Fruit fly (Drosophila melanogaster) whole organism, embryonic: ENCODE data around the gene ppk20.

ENCODE experiments used
- CG10366 ChIP-seq: fragments of 200-800 bp; sonication (Bioruptor generic); IDR thresholded peaks from 2 replicates; pipeline ENCODE4 v1.3.6; 2022; ENCODE audit warnings: missing biosample characterization, missing genetic modification characterization
- CG2889 ChIP-seq: fragments of 200-800 bp; sonication (Bioruptor generic); IDR thresholded peaks from 3 replicates; pipeline ENCODE4 v1.3.6; 2022; ENCODE audit warnings: missing biosample characterization, missing genetic modification characterization
- CG8281 ChIP-seq: fragments of 200-800 bp; sonication (Bioruptor generic); optimal IDR thresholded peaks from 2 replicates; lab custom pipeline; 2018; ENCODE audit warnings: missing biosample characterization, mild to moderate bottlenecking, missing genetic modification characterization, moderate library complexity
- crp ChIP-seq, 2 experiments: fragments of 200-800 bp; sonication (Bioruptor generic); optimal IDR thresholded peaks; 2 replicates in 1 of 2; 3 replicates in 1 of 2; lab custom pipeline; 2017; ENCODE audit warnings: missing biosample characterization in 2 of 2, missing genetic modification characterization in 2 of 2, mild to moderate bottlenecking in 1 of 2, moderate library complexity in 1 of 2
- phol ChIP-seq: fragments of 200-800 bp; sonication (Bioruptor generic); optimal IDR thresholded peaks from 3 replicates; lab custom pipeline; 2018; ENCODE audit warnings: missing biosample characterization, mild to moderate bottlenecking, missing genetic modification characterization, moderate library complexity
- sens ChIP-seq: fragments of 200-800 bp; sonication (Bioruptor generic); peaks from one replicate; lab custom pipeline; 2016; ENCODE audit warnings: missing biosample characterization, missing genetic modification characterization
- sqz ChIP-seq: fragments of 200-800 bp; sonication (Bioruptor generic); optimal IDR thresholded peaks from 3 replicates; lab custom pipeline; 2018; ENCODE audit warnings: missing biosample characterization, mild to moderate bottlenecking, missing genetic modification characterization

dm6 chr3R:29672156-29672555, 3.5 kb upstream of the ppk20 start, which contains the start of gene ppk19:
- TF ChIP-seq CG10366 (GFP tag; lab: Robert Waterston, UW) (no peak), CG2889 (GFP tag; lab: Robert Waterston, UW) (no peak), sqz (GFP tag; lab: Kevin White, UChicago) (no peak), crp (GFP tag; optimal IDR thresholded peaks at IDR 0.05; lab: Kevin White, UChicago) (no peak), CG8281 (tag; lab: Kevin White, UChicago) (no peak), phol (tag; lab: Kevin White, UChicago) (no peak), sens (GFP tag; lab: Kevin White, UChicago) (no peak)
